In genomic region chr3L:8519232-8519631, dm6 we compare ENCODE assay signal across 5 fruit fly cellular contexts.
TF ChIP-seq lines count a peak whose summit lies in the region.

No protein-coding gene starts in this region.

- TF ChIP-seq CTCF in whole organism, embryonic (GFP tag; optimal IDR thresholded peaks at IDR 0.05; lab: Kevin White, UChicago): no peak

TF ChIP-seq in whole organism, adult, 20 proteins besides CTCF, POLR2A, EP300 and RAD21:
- TF ChIP-seq ovo (GFP tag; optimal IDR thresholded peaks at IDR 0.05; lab: Kevin White, UChicago) (no peak), CG11617 (GFP tag; optimal IDR thresholded peaks at IDR 0.05; lab: Kevin White, UChicago) (peak; percentile 24), Crg-1 (GFP tag; optimal IDR thresholded peaks at IDR 0.05; lab: Kevin White, UChicago) (peak; percentile 7), cic (GFP tag; optimal IDR thresholded peaks at IDR 0.05; lab: Kevin White, UChicago) (peak; percentile 18), Clk (GFP tag; optimal IDR thresholded peaks at IDR 0.05; lab: Kevin White, UChicago) (peak; percentile 29), tj (GFP tag; optimal IDR thresholded peaks at IDR 0.05; lab: Kevin White, UChicago) (no peak), pad (GFP tag; optimal IDR thresholded peaks at IDR 0.05; lab: Kevin White, UChicago) (peak; percentile 17), CG14711 (tag; optimal IDR thresholded peaks at IDR 0.05; lab: Kevin White, UChicago) (peak; percentile 7), kay (GFP tag; lab: Kevin White, UChicago; ENCODE audit: borderline replicate concordance) (peak; percentile 93), CG7101 (tag; optimal IDR thresholded peaks at IDR 0.05; lab: Kevin White, UChicago) (peak; percentile 36), CG33017 (tag; optimal IDR thresholded peaks at IDR 0.05; lab: Kevin White, UChicago) (peak; percentile 37), cnc (optimal IDR thresholded peaks at IDR 0.05; lab: Kevin White, UChicago) (peak; percentile 62 to 97), CG12768 (GFP tag; optimal IDR thresholded peaks at IDR 0.05; lab: Kevin White, UChicago) (no peak), CG1620 (GFP tag; optimal IDR thresholded peaks at IDR 0.05; lab: Kevin White, UChicago) (no peak), CG7045 (GFP tag; optimal IDR thresholded peaks at IDR 0.05; lab: Kevin White, UChicago) (peak; percentile 19)

TF ChIP-seq in whole organism, embryonic, 481 proteins besides CTCF, POLR2A, EP300 and RAD21 (continues in another document):
- peak; percentile 28 for TF ChIP-seq HmgZ (tag; optimal IDR thresholded peaks at IDR 0.05; lab: Kevin White, UChicago)
- no peak for TF ChIP-seq CHES-1-like (GFP tag; optimal IDR thresholded peaks at IDR 0.05; lab: Kevin White, UChicago)
- no peak for TF ChIP-seq CG8089 (GFP tag; optimal IDR thresholded peaks at IDR 0.05; lab: Kevin White, UChicago)
- TF ChIP-seq CG11695 (GFP tag; IDR thresholded peaks at IDR 0.05; lab: Robert Waterston, UW): 0 out of 3 replicates have a peak, but pooled peaks have one; percentile 24
- TF ChIP-seq CG6813 (GFP tag; optimal IDR thresholded peaks at IDR 0.05; lab: Kevin White, UChicago): peak; percentile 4
- peak; percentile 3 for TF ChIP-seq sd (tag; optimal IDR thresholded peaks at IDR 0.05; lab: Kevin White, UChicago)
- TF ChIP-seq kay (GFP tag; optimal IDR thresholded peaks at IDR 0.05; lab: Kevin White, UChicago): peak; percentile 61
- peak; percentile 39 for TF ChIP-seq Rfx (GFP tag; IDR thresholded peaks at IDR 0.05; lab: Robert Waterston, UW)
- TF ChIP-seq GATAe (GFP tag; conservative IDR thresholded peaks at IDR 0.05; lab: Robert Waterston, UW): peak; percentile 49; the same call in 1 of the 2 replicates
- TF ChIP-seq CG17612 (GFP tag; IDR thresholded peaks at IDR 0.05; lab: Robert Waterston, UW): no peak
- TF ChIP-seq Elba2 (GFP tag; optimal IDR thresholded peaks at IDR 0.05; lab: Kevin White, UChicago): no peak
- peak; percentile 15 for TF ChIP-seq CG13296 (GFP tag; optimal IDR thresholded peaks at IDR 0.05; lab: Kevin White, UChicago)
- no peak for TF ChIP-seq hth (optimal IDR thresholded peaks at IDR 0.05; lab: Kevin White, UChicago)
- no peak for TF ChIP-seq trh (GFP tag; optimal IDR thresholded peaks at IDR 0.05; lab: Kevin White, UChicago)
- peak; percentile 18; the same call in 1 of the 3 replicates for TF ChIP-seq ci (GFP tag; IDR thresholded peaks at IDR 0.05; lab: Robert Waterston, UW)
- no peak for TF ChIP-seq Nf-YA (GFP tag; IDR thresholded peaks at IDR 0.05; lab: Robert Waterston, UW)
- no peak for TF ChIP-seq Fer2 (tag; optimal IDR thresholded peaks at IDR 0.05; lab: Kevin White, UChicago)
- no peak for TF ChIP-seq Chrac-16 (GFP tag; optimal IDR thresholded peaks at IDR 0.05; lab: Kevin White, UChicago)
- TF ChIP-seq CG5953 (GFP tag; IDR thresholded peaks at IDR 0.05; lab: Robert Waterston, UW): peak; percentile 32; the same call in 1 of the 2 replicates

TF ChIP-seq in whole organism, prepupa, 60 proteins besides CTCF, POLR2A, EP300 and RAD21 (continues in another document):
- TF ChIP-seq CG11294 (GFP tag; IDR thresholded peaks at IDR 0.05; lab: Robert Waterston, UW) (no peak), esn (GFP tag; optimal IDR thresholded peaks at IDR 0.05; lab: Kevin White, UChicago) (peak; percentile 20), Eip78C (GFP tag; lab: Kevin White, UChicago) (peak; percentile 31), achi (GFP tag; optimal IDR thresholded peaks at IDR 0.05; lab: Kevin White, UChicago) (no peak), CG10631 (GFP tag; optimal IDR thresholded peaks at IDR 0.05; lab: Kevin White, UChicago) (no peak), OdsH (GFP tag; optimal IDR thresholded peaks at IDR 0.05; lab: Kevin White, UChicago) (no peak), topi (GFP tag; optimal IDR thresholded peaks at IDR 0.05; lab: Kevin White, UChicago) (no peak), Sox15 (GFP tag; optimal IDR thresholded peaks at IDR 0.05; lab: Kevin White, UChicago) (no peak), Hr39 (GFP tag; optimal IDR thresholded peaks at IDR 0.05; lab: Kevin White, UChicago) (no peak), CG8119 (GFP tag; IDR thresholded peaks at IDR 0.05; lab: Robert Waterston, UW) (no peak), CG3032 (tag; optimal IDR thresholded peaks at IDR 0.05; lab: Kevin White, UChicago) (no peak), ss (GFP tag; optimal IDR thresholded peaks at IDR 0.05; lab: Kevin White, UChicago) (no peak), Hr4 (GFP tag; optimal IDR thresholded peaks at IDR 0.05; lab: Kevin White, UChicago) (no peak), fkh (GFP tag; optimal IDR thresholded peaks at IDR 0.05; lab: Kevin White, UChicago) (peak; percentile 70), CG10669 (GFP tag; optimal IDR thresholded peaks at IDR 0.05; lab: Kevin White, UChicago) (no peak), Lpt (GFP tag; optimal IDR thresholded peaks at IDR 0.05; lab: Kevin White, UChicago) (no peak), fd59A (GFP tag; optimal IDR thresholded peaks at IDR 0.05; lab: Kevin White, UChicago) (no peak), CG4318 (GFP tag; optimal IDR thresholded peaks at IDR 0.05; lab: Kevin White, UChicago) (no peak), salr (GFP tag; optimal IDR thresholded peaks at IDR 0.05; lab: Kevin White, UChicago) (no peak), CG7368 (GFP tag; optimal IDR thresholded peaks at IDR 0.05; lab: Kevin White, UChicago) (no peak), cyc (GFP tag; optimal IDR thresholded peaks at IDR 0.05; lab: Kevin White, UChicago) (no peak), Met (GFP tag; optimal IDR thresholded peaks at IDR 0.05; lab: Kevin White, UChicago) (no peak)

TF ChIP-seq in whole organism, pupa, 21 proteins besides CTCF, POLR2A, EP300 and RAD21:
- TF ChIP-seq CG4496 (GFP tag; IDR thresholded peaks at IDR 0.05; lab: Robert Waterston, UW): no peak
- TF ChIP-seq EcR (GFP tag; optimal IDR thresholded peaks at IDR 0.05; lab: Kevin White, UChicago): peak; percentile 22

TF ChIP-seq in whole organism, wandering third instar larva, 38 proteins besides CTCF, POLR2A, EP300 and RAD21:
- TF ChIP-seq ey (GFP tag; optimal IDR thresholded peaks at IDR 0.05; lab: Kevin White, UChicago) (peak; percentile 17), dl (GFP tag; optimal IDR thresholded peaks at IDR 0.05; lab: Kevin White, UChicago; ENCODE audit: insufficient read depth in 1 of 2, partially characterized antibody in 2 of 2) (no peak), sv (GFP tag; optimal IDR thresholded peaks at IDR 0.05; lab: Kevin White, UChicago) (no peak), woc (GFP tag; optimal IDR thresholded peaks at IDR 0.05; lab: Kevin White, UChicago) (no peak), tai (GFP tag; optimal IDR thresholded peaks at IDR 0.05; lab: Kevin White, UChicago) (no peak), Jra (GFP tag; optimal IDR thresholded peaks at IDR 0.05; lab: Kevin White, UChicago) (peak; percentile 4), Vsx2 (GFP tag; optimal IDR thresholded peaks at IDR 0.05; lab: Kevin White, UChicago; ENCODE audit: partially characterized antibody) (no peak), rgr (GFP tag; optimal IDR thresholded peaks at IDR 0.05; lab: Kevin White, UChicago) (peak; percentile 39), Hr83 (GFP tag; optimal IDR thresholded peaks at IDR 0.05; lab: Kevin White, UChicago; ENCODE audit: poor library complexity, severe bottlenecking) (peak; percentile 13), foxo (GFP tag; optimal IDR thresholded peaks at IDR 0.05; lab: Kevin White, UChicago) (peak in 1 of 2 experiments; percentile 10), GATAd (GFP tag; optimal IDR thresholded peaks at IDR 0.05; lab: Kevin White, UChicago) (no peak), jim (GFP tag; optimal IDR thresholded peaks at IDR 0.05; lab: Kevin White, UChicago) (no peak), HLH106 (tag; optimal IDR thresholded peaks at IDR 0.05; lab: Kevin White, UChicago) (peak; percentile 22), dmrt93B (GFP tag; optimal IDR thresholded peaks at IDR 0.05; lab: Kevin White, UChicago) (no peak), Rel (GFP tag; optimal IDR thresholded peaks at IDR 0.05; lab: Kevin White, UChicago) (no peak), Rel (tag; optimal IDR thresholded peaks at IDR 0.05; lab: Kevin White, UChicago) (no peak), OdsH (GFP tag; optimal IDR thresholded peaks at IDR 0.05; lab: Kevin White, UChicago) (no peak), h (GFP tag; optimal IDR thresholded peaks at IDR 0.05; lab: Kevin White, UChicago) (peak; percentile 47), dsf (GFP tag; optimal IDR thresholded peaks at IDR 0.05; lab: Kevin White, UChicago; ENCODE audit: borderline replicate concordance) (no peak), CrebA (GFP tag; optimal IDR thresholded peaks at IDR 0.05; lab: Kevin White, UChicago; ENCODE audit: borderline replicate concordance) (no peak), pan (optimal IDR thresholded peaks at IDR 0.05; lab: Kevin White, UChicago) (no peak), lola (GFP tag; optimal IDR thresholded peaks at IDR 0.05; lab: Kevin White, UChicago) (no peak), Hr78 (GFP tag; optimal IDR thresholded peaks at IDR 0.05; lab: Kevin White, UChicago) (no peak), fru (GFP tag; optimal IDR thresholded peaks at IDR 0.05; lab: Kevin White, UChicago) (peak; percentile 75), CG9705 (GFP tag; optimal IDR thresholded peaks at IDR 0.05; lab: Kevin White, UChicago) (no peak), CG32264 (GFP tag; optimal IDR thresholded peaks at IDR 0.05; lab: Kevin White, UChicago) (no peak), Hnf4 (GFP tag; optimal IDR thresholded peaks at IDR 0.05; lab: Kevin White, UChicago) (no peak), Mio (GFP tag; optimal IDR thresholded peaks at IDR 0.05; lab: Kevin White, UChicago) (no peak), psq (GFP tag; optimal IDR thresholded peaks at IDR 0.05; lab: Kevin White, UChicago) (no peak), Myc (optimal IDR thresholded peaks at IDR 0.05; lab: Kevin White, UChicago) (no peak), sage (GFP tag; optimal IDR thresholded peaks at IDR 0.05; lab: Kevin White, UChicago) (no peak), Dif (GFP tag; optimal IDR thresholded peaks at IDR 0.05; lab: Kevin White, UChicago; ENCODE audit: partially characterized antibody) (no peak), brk (GFP tag; optimal IDR thresholded peaks at IDR 0.05; lab: Kevin White, UChicago) (no peak), N (GFP tag; optimal IDR thresholded peaks at IDR 0.05; lab: Kevin White, UChicago) (no peak), Sp1 (GFP tag; optimal IDR thresholded peaks at IDR 0.05; lab: Kevin White, UChicago) (peak; percentile 4), Abd-B (GFP tag; optimal IDR thresholded peaks at IDR 0.05; lab: Kevin White, UChicago) (no peak), usp (GFP tag; optimal IDR thresholded peaks at IDR 0.05; lab: Kevin White, UChicago) (no peak), br (GFP tag; optimal IDR thresholded peaks at IDR 0.05; lab: Kevin White, UChicago) (peak; percentile 29), Dfd (GFP tag; optimal IDR thresholded peaks at IDR 0.05; lab: Kevin White, UChicago) (no peak)
